Worm (Caenorhabditis elegans) whole organism, young adult: Measurements from ENCODE around the gene sra-32.
A peak's percentile ranks its signal among the peaks of the same experiment; 100 is the strongest.

Experiments
- C17E4.6 ChIP-seq: fragments of 200-800 bp; sonication (Bioruptor generic); IDR thresholded peaks from 2 replicates; pipeline ENCODE4 v1.3.6; 2022; ENCODE audit warnings: missing genetic modification reagents, missing genetic modification characterization, missing compliant biosample characterization
- F33H1.4 ChIP-seq: fragments of 200-800 bp; sonication (Bioruptor generic); IDR thresholded peaks from 2 replicates; pipeline ENCODE4 v1.3.6; 2022; ENCODE audit warnings: missing genetic modification reagents, missing genetic modification characterization, missing compliant biosample characterization
- F55B11.4 ChIP-seq: sonication (generic microtip); optimal IDR thresholded peaks from 2 replicates; lab custom pipeline; 2016; ENCODE audit warnings: missing compliant biosample characterization, missing genetic modification characterization, borderline replicate concordance; ENCODE audit not compliant: insufficient read depth
- aptf-3 ChIP-seq: fragments of 200-800 bp; sonication (Bioruptor generic); IDR thresholded peaks from 2 replicates; pipeline ENCODE4 v1.3.6; 2022; ENCODE audit warnings: missing genetic modification characterization, missing compliant biosample characterization
- cebp-2 ChIP-seq: fragments of 200-800 bp; sonication (Bioruptor generic); IDR thresholded peaks from 2 replicates; pipeline ENCODE4 v1.3.6; 2022; ENCODE audit warnings: missing genetic modification characterization, missing compliant biosample characterization
- die-1 ChIP-seq: sonication (generic microtip); optimal IDR thresholded peaks from 2 replicates; lab custom pipeline; 2016; ENCODE audit warnings: missing genotype, mild to moderate bottlenecking, missing genetic modification characterization, missing compliant biosample characterization
- dpff-1 ChIP-seq: sonication (generic microtip); optimal IDR thresholded peaks from 2 replicates; lab custom pipeline; 2017; ENCODE audit warnings: mild to moderate bottlenecking, missing genetic modification characterization, missing compliant biosample characterization
- egrh-3 ChIP-seq: fragments of 200-800 bp; sonication (Bioruptor generic); IDR thresholded peaks from 2 replicates; pipeline ENCODE4 v1.3.6; 2022; ENCODE audit warnings: missing genetic modification reagents, missing genetic modification characterization, missing compliant biosample characterization
- ekl-4 ChIP-seq: fragments of 200-800 bp; sonication (Bioruptor generic); IDR thresholded peaks from 2 replicates; pipeline ENCODE4 v1.3.6; 2022; ENCODE audit warnings: missing genetic modification reagents, missing genetic modification characterization, missing compliant biosample characterization
- ets-4 ChIP-seq: fragments of 200-800 bp; sonication (Bioruptor generic); optimal IDR thresholded peaks from 2 replicates; lab custom pipeline; 2018; ENCODE audit warnings: mild to moderate bottlenecking, missing genetic modification characterization, missing compliant biosample characterization
- lin-54 ChIP-seq: fragments of 200-800 bp; sonication (Bioruptor generic); optimal IDR thresholded peaks from 2 replicates; lab custom pipeline; 2018; ENCODE audit warnings: mild to moderate bottlenecking, missing genetic modification characterization, missing compliant biosample characterization
- unc-62 ChIP-seq: fragments of 150-350 bp; optimal IDR thresholded peaks from 2 replicates; lab custom pipeline; 2014; ENCODE audit warnings: missing biosample characterization, missing genetic modification reagents, missing genetic modification characterization
- ztf-6 ChIP-seq: fragments of 200-800 bp; sonication (Bioruptor generic); IDR thresholded peaks from 2 replicates; pipeline ENCODE4 v1.3.6; 2022; ENCODE audit warnings: missing genetic modification reagents, missing genetic modification characterization, missing compliant biosample characterization

DNA sequence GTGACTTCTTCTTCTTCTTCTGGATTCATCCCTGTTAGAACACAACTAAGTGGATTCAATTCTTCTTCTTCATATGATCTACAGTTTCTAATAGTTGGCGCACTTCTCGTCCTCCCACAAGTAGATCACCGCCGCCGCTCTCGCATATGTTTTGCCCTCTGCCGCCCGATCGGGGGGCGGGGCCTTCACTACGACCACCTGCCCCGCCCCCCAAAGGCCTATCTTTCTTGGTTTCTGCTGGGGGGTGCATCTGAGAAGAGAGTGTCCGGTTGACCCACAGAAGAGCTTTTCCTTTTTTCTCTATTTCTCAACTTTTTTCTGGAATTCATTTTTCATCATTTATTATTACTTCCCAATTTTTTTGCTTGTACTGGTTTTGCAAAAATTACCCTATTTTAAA lies 39.3 kb upstream of the sra-32 start:
- TF ChIP-seq aptf-3 (no peak), cebp-2 (GFP tag; lab: Robert Waterston, UW) (no peak), unc-62 (no peak), C17E4.6 (GFP tag; lab: Robert Waterston, UW) (no peak), ztf-6 (no peak), dpff-1 (no peak), egrh-3 (GFP tag; lab: Robert Waterston, UW) (peak; percentile 65; the same call in 1 of the 2 replicates), ets-4 (no peak), lin-54 (no peak), die-1 (no peak), F55B11.4 (tag; lab: Kevin White, UChicago) (no peak), ekl-4 (GFP tag; lab: Robert Waterston, UW) (no peak), F33H1.4 (GFP tag; lab: Robert Waterston, UW) (no peak)
